Fruit fly (Drosophila melanogaster) whole organism, prepupa: ENCODE results near the gene Tnpo.
A peak's percentile ranks its signal among the peaks of the same experiment; 100 is the strongest.

Experiments
- Blimp-1 ChIP-seq: fragments of 200-800 bp; sonication (Bioruptor generic); optimal IDR thresholded peaks from 3 replicates; lab custom pipeline; 2017; ENCODE audit warnings: missing biosample characterization, missing genetic modification characterization, mild to moderate bottlenecking, moderate library complexity, missing genetic modification reagents
- CG10669 ChIP-seq: fragments of 200-800 bp; sonication (Bioruptor generic); optimal IDR thresholded peaks from 3 replicates; lab custom pipeline; 2018; ENCODE audit warnings: missing biosample characterization, mild to moderate bottlenecking, missing genetic modification characterization, moderate library complexity
- CG11762 ChIP-seq: fragments of 200-800 bp; sonication (Bioruptor generic); optimal IDR thresholded peaks from 3 replicates; lab custom pipeline; 2016; ENCODE audit warnings: missing biosample characterization, missing genetic modification characterization; ENCODE audit not compliant: insufficient read depth
- CG15336 ChIP-seq: fragments of 200-800 bp; sonication (Bioruptor generic); IDR thresholded peaks from 2 replicates; pipeline ENCODE4 v1.3.6; 2022; ENCODE audit warnings: missing biosample characterization, missing genetic modification characterization
- CG16779 ChIP-seq: fragments of 200-800 bp; sonication (Bioruptor generic); optimal IDR thresholded peaks from 3 replicates; lab custom pipeline; 2017; ENCODE audit warnings: missing biosample characterization, mild to moderate bottlenecking, missing genetic modification characterization
- CG3032 ChIP-seq: fragments of 200-800 bp; optimal IDR thresholded peaks from 2 replicates; lab custom pipeline; 2019; ENCODE audit warnings: missing biosample characterization, mild to moderate bottlenecking, missing genetic modification characterization, moderate library complexity
- CG31627 ChIP-seq: fragments of 200-800 bp; sonication (Bioruptor generic); optimal IDR thresholded peaks from 3 replicates; lab custom pipeline; 2016; ENCODE audit warnings: missing biosample characterization, missing genetic modification characterization
- CG34406 ChIP-seq: fragments of 200-800 bp; sonication (Bioruptor generic); optimal IDR thresholded peaks from 3 replicates; lab custom pipeline; 2016; ENCODE audit warnings: missing biosample characterization, missing genetic modification characterization
- CG3919 ChIP-seq: fragments of 200-800 bp; sonication (Bioruptor generic); optimal IDR thresholded peaks from 3 replicates; lab custom pipeline; 2016; ENCODE audit warnings: missing biosample characterization, missing genetic modification characterization
- CG6163 ChIP-seq: fragments of 200-800 bp; sonication (Bioruptor generic); IDR thresholded peaks from 3 replicates; pipeline ENCODE4 v1.3.6; 2022; ENCODE audit warnings: missing biosample characterization, missing genetic modification characterization
- CG6276 ChIP-seq: fragments of 200-800 bp; sonication (Bioruptor generic); optimal IDR thresholded peaks from 2 replicates; lab custom pipeline; 2017; ENCODE audit warnings: missing biosample characterization, mild to moderate bottlenecking, missing genetic modification characterization
- CG6792 ChIP-seq: fragments of 200-800 bp; sonication (Bioruptor generic); optimal IDR thresholded peaks from 3 replicates; lab custom pipeline; 2016; ENCODE audit warnings: missing biosample characterization, missing genetic modification characterization
- CG6808 ChIP-seq: fragments of 200-800 bp; sonication (Bioruptor generic); optimal IDR thresholded peaks from 3 replicates; lab custom pipeline; 2017; ENCODE audit warnings: missing biosample characterization, missing genetic modification characterization, mild to moderate bottlenecking, moderate library complexity, missing genetic modification reagents
- CG6854 ChIP-seq: fragments of 200-800 bp; sonication (Bioruptor generic); optimal IDR thresholded peaks from 2 replicates; lab custom pipeline; 2017; ENCODE audit warnings: missing biosample characterization, mild to moderate bottlenecking, missing genetic modification characterization
- CG7368 ChIP-seq: fragments of 200-800 bp; sonication (Bioruptor generic); optimal IDR thresholded peaks from 3 replicates; lab custom pipeline; 2016; ENCODE audit warnings: missing biosample characterization, missing genetic modification characterization
- CG8119 ChIP-seq: fragments of 200-800 bp; sonication (Bioruptor generic); IDR thresholded peaks from 3 replicates; pipeline ENCODE4 v1.3.6; 2022; ENCODE audit warnings: missing biosample characterization, missing genetic modification characterization
- CG8319 ChIP-seq: fragments of 200-800 bp; sonication (Bioruptor generic); optimal IDR thresholded peaks from 3 replicates; lab custom pipeline; 2016; ENCODE audit warnings: missing biosample characterization, missing genetic modification characterization
- CG8632 ChIP-seq: fragments of 200-800 bp; sonication (Bioruptor generic); optimal IDR thresholded peaks from 3 replicates; lab custom pipeline; 2016; ENCODE audit warnings: missing biosample characterization, missing genetic modification characterization
- CG9139 ChIP-seq: fragments of 200-800 bp; sonication (Bioruptor generic); optimal IDR thresholded peaks from 3 replicates; lab custom pipeline; 2017; ENCODE audit warnings: missing biosample characterization, mild to moderate bottlenecking, missing genetic modification characterization
- Eip78C ChIP-seq: fragments of 200-800 bp; sonication (Bioruptor generic); peaks from one replicate; lab custom pipeline; 2016; ENCODE audit warnings: missing biosample characterization, missing genetic modification characterization
- Eip93F ChIP-seq: fragments of 200-800 bp; sonication (Bioruptor generic); optimal IDR thresholded peaks from 2 replicates; lab custom pipeline; 2016; ENCODE audit warnings: missing biosample characterization, mild to moderate bottlenecking, missing genetic modification characterization
- Hr39 ChIP-seq: fragments of 200-800 bp; sonication (Bioruptor generic); optimal IDR thresholded peaks from 2 replicates; lab custom pipeline; 2016; ENCODE audit warnings: missing biosample characterization, missing genetic modification characterization
- Hr4 ChIP-seq: fragments of 200-800 bp; sonication (Bioruptor generic); optimal IDR thresholded peaks from 3 replicates; lab custom pipeline; 2016; ENCODE audit warnings: missing biosample characterization, missing genetic modification characterization
- Lpt ChIP-seq: fragments of 200-800 bp; sonication (Bioruptor generic); optimal IDR thresholded peaks from 3 replicates; lab custom pipeline; 2016; ENCODE audit warnings: missing biosample characterization, missing genetic modification characterization
- OdsH ChIP-seq: fragments of 200-800 bp; sonication (Bioruptor generic); optimal IDR thresholded peaks from 3 replicates; lab custom pipeline; 2016; ENCODE audit warnings: missing biosample characterization, missing genetic modification characterization
- Smox ChIP-seq: fragments of 200-800 bp; sonication (Bioruptor generic); optimal IDR thresholded peaks from 3 replicates; lab custom pipeline; 2016; ENCODE audit warnings: missing biosample characterization, missing genetic modification characterization
- Sox102F ChIP-seq: fragments of 200-800 bp; sonication (Bioruptor generic); optimal IDR thresholded peaks from 2 replicates; lab custom pipeline; 2016; ENCODE audit warnings: missing biosample characterization, mild to moderate bottlenecking, missing genetic modification characterization
- Sox14 ChIP-seq: fragments of 200-800 bp; sonication (Bioruptor generic); optimal IDR thresholded peaks from 3 replicates; lab custom pipeline; 2016; ENCODE audit warnings: missing biosample characterization, missing genetic modification characterization
- Sox15 ChIP-seq: fragments of 200-800 bp; sonication (Bioruptor generic); optimal IDR thresholded peaks from 3 replicates; lab custom pipeline; 2016; ENCODE audit warnings: missing biosample characterization, missing genetic modification characterization
- achi ChIP-seq: fragments of 200-800 bp; sonication (Bioruptor generic); optimal IDR thresholded peaks from 3 replicates; lab custom pipeline; 2016; ENCODE audit warnings: missing biosample characterization, missing genetic modification characterization
- cyc ChIP-seq: fragments of 200-800 bp; sonication (Bioruptor generic); optimal IDR thresholded peaks from 3 replicates; lab custom pipeline; 2016; ENCODE audit warnings: missing biosample characterization, missing genetic modification characterization
- dac ChIP-seq: fragments of 200-800 bp; sonication (Bioruptor generic); optimal IDR thresholded peaks from 2 replicates; lab custom pipeline; 2017; ENCODE audit warnings: missing biosample characterization, mild to moderate bottlenecking, missing genetic modification characterization
- dsx ChIP-seq: fragments of 200-800 bp; optimal IDR thresholded peaks from 3 replicates; lab custom pipeline; 2019; ENCODE audit warnings: missing biosample characterization, mild to moderate bottlenecking, missing genetic modification characterization, moderate library complexity; ENCODE audit not compliant: poor library complexity, severe bottlenecking
- eg ChIP-seq: fragments of 200-800 bp; sonication (Bioruptor generic); IDR thresholded peaks from 3 replicates; pipeline ENCODE4 v1.3.6; 2022; ENCODE audit warnings: missing biosample characterization, missing genetic modification characterization
- esn ChIP-seq: fragments of 200-800 bp; sonication (Bioruptor generic); optimal IDR thresholded peaks from 2 replicates; lab custom pipeline; 2016; ENCODE audit warnings: missing biosample characterization, mild to moderate bottlenecking, missing genetic modification characterization, moderate library complexity
- fd59A ChIP-seq: fragments of 200-800 bp; sonication (Bioruptor generic); optimal IDR thresholded peaks from 2 replicates; lab custom pipeline; 2017; ENCODE audit warnings: missing biosample characterization, mild to moderate bottlenecking, missing genetic modification characterization, missing genetic modification reagents
- fd85E ChIP-seq: fragments of 200-800 bp; sonication (Bioruptor generic); optimal IDR thresholded peaks from 3 replicates; lab custom pipeline; 2016; ENCODE audit warnings: missing biosample characterization, missing genetic modification characterization
- fkh ChIP-seq: fragments of 200-800 bp; sonication (Bioruptor generic); optimal IDR thresholded peaks from 3 replicates; lab custom pipeline; 2017; ENCODE audit warnings: missing biosample characterization, mild to moderate bottlenecking, missing genetic modification characterization, moderate library complexity
- net ChIP-seq: fragments of 200-800 bp; sonication (Bioruptor generic); optimal IDR thresholded peaks from 3 replicates; lab custom pipeline; 2016; ENCODE audit warnings: missing biosample characterization, missing genetic modification characterization
- pdm3 ChIP-seq: fragments of 200-800 bp; sonication (Bioruptor generic); optimal IDR thresholded peaks from 3 replicates; lab custom pipeline; 2016; ENCODE audit warnings: missing biosample characterization, missing genetic modification characterization
- salr ChIP-seq, 2 experiments: fragments of 200-800 bp; sonication (Bioruptor generic); optimal IDR thresholded peaks; 3 replicates each; lab custom pipeline; 2016 to 2018; ENCODE audit warnings: missing biosample characterization in 2 of 2, missing genetic modification characterization in 2 of 2, mild to moderate bottlenecking in 1 of 2
- spab ChIP-seq: fragments of 200-800 bp; sonication (Bioruptor generic); optimal IDR thresholded peaks from 2 replicates; lab custom pipeline; 2017; ENCODE audit warnings: missing biosample characterization, mild to moderate bottlenecking, missing genetic modification characterization, missing genetic modification reagents
- ss ChIP-seq, 2 experiments: fragments of 200-800 bp; sonication (Bioruptor generic); optimal IDR thresholded peaks; 2 replicates in 1 of 2; 3 replicates in 1 of 2; lab custom pipeline; 2017 to 2018; ENCODE audit warnings: mild to moderate bottlenecking in 2 of 2, missing biosample characterization in 2 of 2, missing genetic modification characterization in 2 of 2, moderate library complexity in 1 of 2
- svp ChIP-seq: fragments of 200-800 bp; sonication (Bioruptor generic); peaks from one replicate; lab custom pipeline; 2016; ENCODE audit warnings: missing biosample characterization, missing genetic modification characterization
- vri ChIP-seq: fragments of 200-800 bp; sonication (Bioruptor generic); optimal IDR thresholded peaks from 3 replicates; lab custom pipeline; 2016; ENCODE audit warnings: missing biosample characterization, mild to moderate bottlenecking, missing genetic modification characterization

Gene Tnpo

dm6 chr3L:6217212-6217611 is 23.9 kb downstream of the Tnpo start (continued):
- TF ChIP-seq achi (GFP tag; lab: Kevin White, UChicago) (peak; percentile 21), Hr39 (GFP tag; lab: Kevin White, UChicago) (peak; percentile 52), svp (GFP tag; lab: Kevin White, UChicago) (peak; percentile 65), dsx (GFP tag; lab: Kevin White, UChicago) (no peak), CG11762 (no peak), CG7368 (GFP tag; lab: Kevin White, UChicago) (no peak), CG34406 (GFP tag; lab: Kevin White, UChicago) (peak; percentile 4), OdsH (GFP tag; lab: Kevin White, UChicago) (no peak), Smox (GFP tag; lab: Kevin White, UChicago) (no peak), CG8319 (no peak), CG15336 (GFP tag; lab: Robert Waterston, UW) (peak; percentile 29; the same call in 1 of the 2 replicates), Hr4 (GFP tag; lab: Kevin White, UChicago) (no peak), CG16779 (no peak), CG6792 (GFP tag; lab: Kevin White, UChicago) (peak; percentile 37), CG8119 (peak; percentile 47; the same call in 2 of the 3 replicates)
- TF ChIP-seq, all 60 proteins: peak for 19

- peak; percentile 35 for TF ChIP-seq Sox102F (GFP tag; lab: Kevin White, UChicago)
- peak; percentile 7 for TF ChIP-seq CG3919 (GFP tag; lab: Kevin White, UChicago)
- TF ChIP-seq achi (GFP tag; lab: Kevin White, UChicago) = peak; percentile 7
- TF ChIP-seq CG6163 = peak; percentile 52; the same call in 2 of the 3 replicates
- peak; percentile 67 for TF ChIP-seq svp (GFP tag; lab: Kevin White, UChicago)
- TF ChIP-seq CG3032 (tag; lab: Kevin White, UChicago) = no peak
- TF ChIP-seq CG6854 = peak; percentile 37
- no peak for TF ChIP-seq Sox14 (GFP tag; lab: Kevin White, UChicago)
- peak; percentile 67 for TF ChIP-seq Blimp-1
- TF ChIP-seq eg (GFP tag; lab: Robert Waterston, UW) = peak; percentile 14; the same call in 1 of the 3 replicates
- no peak for TF ChIP-seq salr (GFP tag; optimal IDR thresholded peaks at IDR 0.05; lab: Kevin White, UChicago)
- peak; percentile 9 for TF ChIP-seq fkh (GFP tag; lab: Kevin White, UChicago)
- TF ChIP-seq vri (GFP tag; lab: Kevin White, UChicago) = peak; percentile 25
Measured at dm6 chr3L:6217806-6218205, 24.5 kb downstream of the Tnpo start, which contains the start of gene LanA. Gene LanA, minus strand, starts transcription at chr3L:6218022.

- no peak for TF ChIP-seq Sox15 (GFP tag; lab: Kevin White, UChicago)
- no peak for TF ChIP-seq Lpt (GFP tag; lab: Kevin White, UChicago)
- TF ChIP-seq fd59A (GFP tag; lab: Kevin White, UChicago) = no peak
- TF ChIP-seq Sox14 (GFP tag; lab: Kevin White, UChicago) = no peak
- TF ChIP-seq CG6163 = peak; percentile 71; the same call in 2 of the 3 replicates
- TF ChIP-seq CG6276 (GFP tag; lab: Kevin White, UChicago) = peak; percentile 1
- peak; percentile 18 for TF ChIP-seq spab (GFP tag; lab: Kevin White, UChicago)
- no peak for TF ChIP-seq CG3919 (GFP tag; lab: Kevin White, UChicago)
- TF ChIP-seq CG11762 = no peak
- TF ChIP-seq fd85E (GFP tag; lab: Kevin White, UChicago) = no peak
- TF ChIP-seq CG16779 = peak; percentile 46
- TF ChIP-seq CG6808 = peak; percentile 45
- no peak for TF ChIP-seq cyc (GFP tag; lab: Kevin White, UChicago)
- TF ChIP-seq Eip78C (GFP tag; lab: Kevin White, UChicago) = peak; percentile 25
- no peak for TF ChIP-seq achi (GFP tag; lab: Kevin White, UChicago)
- no peak for TF ChIP-seq CG8319
- TF ChIP-seq OdsH (GFP tag; lab: Kevin White, UChicago) = no peak
- TF ChIP-seq salr (GFP tag; optimal IDR thresholded peaks at IDR 0.05; lab: Kevin White, UChicago) = no peak
- peak; percentile 55 for TF ChIP-seq CG9139
- TF ChIP-seq CG10669 = peak; percentile 9
- no peak for TF ChIP-seq vri (GFP tag; lab: Kevin White, UChicago)
- TF ChIP-seq Eip93F = no peak
- TF ChIP-seq net = peak; percentile 50
- TF ChIP-seq CG34406 (GFP tag; lab: Kevin White, UChicago) = no peak
- TF ChIP-seq dac = no peak
- TF ChIP-seq CG8632 (GFP tag; lab: Kevin White, UChicago) = no peak
- no peak for TF ChIP-seq pdm3 (GFP tag; lab: Kevin White, UChicago)
- no peak for TF ChIP-seq CG31627 (GFP tag; lab: Kevin White, UChicago)
- TF ChIP-seq CG15336 (GFP tag; lab: Robert Waterston, UW) = peak; percentile 66; the same call in 1 of the 2 replicates
- TF ChIP-seq ss (GFP tag; optimal IDR thresholded peaks at IDR 0.05; lab: Kevin White, UChicago) = peak; percentile 64 to 66
- no peak for TF ChIP-seq esn (GFP tag; lab: Kevin White, UChicago)
Measured at dm6 chr3L:6218517-6219155, 25.4 kb downstream of the Tnpo start.
